Worm (Caenorhabditis elegans): Measurements from ENCODE around the gene srh-34.

ce11 chrV:484285-484890 lies 37.9 kb upstream of the srh-34 start, which contains the start of gene nhr-212:
- TF ChIP-seq pqm-1 (tag; optimal IDR thresholded peaks at IDR 0.05) (no peak), pha-4 (tag; optimal IDR thresholded peaks at IDR 0.05) (no peak)

Measured in whole organism, late embryonic.